Worm (Caenorhabditis elegans) whole organism, L4 larva: ENCODE data around the gene hmg-1.1.

Source experiments
- daf-12 ChIP-seq: fragments of 150-350 bp; optimal IDR thresholded peaks from 2 replicates; lab custom pipeline; 2014; ENCODE audit warnings: missing biosample characterization, missing genetic modification reagents, missing genetic modification characterization
- lin-13 ChIP-seq: fragments of 150-350 bp; optimal IDR thresholded peaks from 2 replicates; lab custom pipeline; 2014; ENCODE audit warnings: missing biosample characterization, missing genetic modification reagents, missing genetic modification characterization
- nhr-237 ChIP-seq: sonication (generic microtip); optimal IDR thresholded peaks from 2 replicates; lab custom pipeline; 2017; ENCODE audit warnings: missing biosample characterization, missing genetic modification characterization

- TF ChIP-seq daf-12 (tag; lab: Kevin White, UChicago) (no peak), lin-13 (no peak), nhr-237 (tag; lab: Kevin White, UChicago) (no peak)
Measured at ce11 chrII:14239924-14240323, 10.6 kb upstream of the hmg-1.1 start.
